Worm (Caenorhabditis elegans) whole organism, late embryonic: ENCODE data around the gene mbl-1.
A peak's percentile ranks its signal among the peaks of the same experiment; 100 is the strongest.

Experiments used
- C08G9.2 ChIP-seq: sonication (generic microtip); optimal IDR thresholded peaks from 2 replicates; lab custom pipeline; 2016; ENCODE audit warnings: mild to moderate bottlenecking, missing genetic modification characterization, moderate library complexity, missing compliant biosample characterization
- C38D4.7 ChIP-seq: fragments of 200-800 bp; sonication (Bioruptor generic); optimal IDR thresholded peaks from 2 replicates; lab custom pipeline; 2018; ENCODE audit warnings: mild to moderate bottlenecking, missing genetic modification characterization, moderate library complexity, missing compliant biosample characterization
- F13H6.1 ChIP-seq: sonication (generic microtip); optimal IDR thresholded peaks from 2 replicates; lab custom pipeline; 2016; ENCODE audit warnings: missing genetic modification characterization, missing compliant biosample characterization
- T23F11.4 ChIP-seq: fragments of 200-800 bp; sonication (Bioruptor generic); optimal IDR thresholded peaks from 2 replicates; lab custom pipeline; 2018; ENCODE audit warnings: mild to moderate bottlenecking, missing genetic modification characterization, missing compliant biosample characterization
- Y22D7AL.16 ChIP-seq: sonication (generic microtip); optimal IDR thresholded peaks from 2 replicates; lab custom pipeline; 2016; ENCODE audit warnings: missing genetic modification characterization, missing compliant biosample characterization
- ama-1 ChIP-seq: fragments of 150-350 bp; optimal IDR thresholded peaks from 2 replicates; lab custom pipeline; 2014
- ceh-14 ChIP-seq: sonication (generic microtip); optimal IDR thresholded peaks from 2 replicates; lab custom pipeline; 2016; ENCODE audit warnings: missing genotype, missing genetic modification characterization, missing compliant biosample characterization
- ceh-18 ChIP-seq: sonication (generic microtip); optimal IDR thresholded peaks from 2 replicates; lab custom pipeline; 2016; ENCODE audit warnings: missing genetic modification characterization, missing compliant biosample characterization
- ceh-2 ChIP-seq: sonication (generic microtip); optimal IDR thresholded peaks from 2 replicates; lab custom pipeline; 2016; ENCODE audit warnings: missing genotype, missing genetic modification characterization, missing compliant biosample characterization
- ceh-24 ChIP-seq: sonication (generic microtip); optimal IDR thresholded peaks from 2 replicates; lab custom pipeline; 2016; ENCODE audit warnings: mild to moderate bottlenecking, missing genetic modification characterization, missing compliant biosample characterization
- ceh-30 ChIP-seq: fragments of 150-350 bp; optimal IDR thresholded peaks from 2 replicates; lab custom pipeline; 2014; ENCODE audit warnings: missing biosample characterization, missing genetic modification characterization
- ceh-34 ChIP-seq: sonication (generic microtip); optimal IDR thresholded peaks from 2 replicates; lab custom pipeline; 2016; ENCODE audit warnings: mild to moderate bottlenecking, missing genetic modification characterization, missing compliant biosample characterization
- ceh-48 ChIP-seq: sonication (generic microtip); optimal IDR thresholded peaks from 2 replicates; lab custom pipeline; 2016; ENCODE audit warnings: missing genetic modification characterization, inconsistent platforms, missing compliant biosample characterization
- ceh-9 ChIP-seq: sonication (generic microtip); optimal IDR thresholded peaks from 2 replicates; lab custom pipeline; 2016; ENCODE audit warnings: mild to moderate bottlenecking, missing genetic modification characterization, inconsistent platforms, missing compliant biosample characterization
- che-1 ChIP-seq: sonication (generic microtip); optimal IDR thresholded peaks from 2 replicates; lab custom pipeline; 2016; ENCODE audit warnings: mild to moderate bottlenecking, missing genetic modification characterization, missing compliant biosample characterization
- dmd-4 ChIP-seq: sonication (generic microtip); optimal IDR thresholded peaks from 2 replicates; lab custom pipeline; 2016; ENCODE audit warnings: borderline replicate concordance, missing genetic modification characterization, missing compliant biosample characterization
- elt-4 ChIP-seq: sonication (generic microtip); optimal IDR thresholded peaks from 2 replicates; lab custom pipeline; 2016; ENCODE audit warnings: missing genetic modification characterization, missing compliant biosample characterization
- ets-4 ChIP-seq: sonication (generic microtip); optimal IDR thresholded peaks from 2 replicates; lab custom pipeline; 2016; ENCODE audit warnings: missing genetic modification characterization, missing compliant biosample characterization
- fax-1 ChIP-seq: sonication (generic microtip); optimal IDR thresholded peaks from 2 replicates; lab custom pipeline; 2016; ENCODE audit warnings: missing genotype, missing genetic modification characterization, missing compliant biosample characterization
- hlh-6 ChIP-seq: sonication (generic microtip); optimal IDR thresholded peaks from 2 replicates; lab custom pipeline; 2016; ENCODE audit warnings: missing genotype, missing genetic modification characterization, missing compliant biosample characterization
- hlh-8 ChIP-seq: sonication (generic microtip); optimal IDR thresholded peaks from 2 replicates; lab custom pipeline; 2016; ENCODE audit warnings: missing genotype, missing genetic modification characterization, missing compliant biosample characterization
- lin-11 ChIP-seq: fragments of 200-800 bp; sonication (Bioruptor generic); optimal IDR thresholded peaks from 2 replicates; lab custom pipeline; 2018; ENCODE audit warnings: mild to moderate bottlenecking, missing genetic modification characterization, missing compliant biosample characterization
- madf-2 ChIP-seq: sonication (generic microtip); optimal IDR thresholded peaks from 2 replicates; lab custom pipeline; 2017; ENCODE audit warnings: missing genetic modification characterization, missing compliant biosample characterization
- mec-3 ChIP-seq: sonication (generic microtip); optimal IDR thresholded peaks from 2 replicates; lab custom pipeline; 2016; ENCODE audit warnings: borderline replicate concordance, missing genetic modification characterization, missing compliant biosample characterization
- nfya-1 ChIP-seq: sonication (generic microtip); optimal IDR thresholded peaks from 2 replicates; lab custom pipeline; 2017; ENCODE audit warnings: missing genetic modification characterization, mild to moderate bottlenecking, missing compliant biosample characterization, antibody characterized with exemption, moderate library complexity
- nhr-232 ChIP-seq: sonication (generic microtip); optimal IDR thresholded peaks from 2 replicates; lab custom pipeline; 2016; ENCODE audit warnings: missing genetic modification characterization, missing compliant biosample characterization
- odd-2 ChIP-seq: sonication (generic microtip); optimal IDR thresholded peaks from 2 replicates; lab custom pipeline; 2017; ENCODE audit warnings: antibody characterized with exemption, mild to moderate bottlenecking, missing genetic modification characterization, missing compliant biosample characterization
- pag-3 ChIP-seq: sonication (generic microtip); optimal IDR thresholded peaks from 2 replicates; lab custom pipeline; 2016; ENCODE audit warnings: missing compliant biosample characterization, missing genetic modification characterization, borderline replicate concordance
- pha-2 ChIP-seq: sonication (generic microtip); optimal IDR thresholded peaks from 2 replicates; lab custom pipeline; 2017; ENCODE audit warnings: mild to moderate bottlenecking, missing genetic modification characterization, missing compliant biosample characterization
- pros-1 ChIP-seq: fragments of 150-350 bp; optimal IDR thresholded peaks from 2 replicates; lab custom pipeline; 2014; ENCODE audit warnings: missing biosample characterization, missing genetic modification reagents, missing genetic modification characterization
- ref-2 ChIP-seq: sonication (generic microtip); optimal IDR thresholded peaks from 2 replicates; lab custom pipeline; 2016; ENCODE audit warnings: missing genetic modification characterization, missing compliant biosample characterization
- rnt-1 ChIP-seq: sonication (generic microtip); optimal IDR thresholded peaks from 2 replicates; lab custom pipeline; 2016; ENCODE audit warnings: missing genetic modification characterization, missing compliant biosample characterization
- sox-4 ChIP-seq: sonication (generic microtip); optimal IDR thresholded peaks from 2 replicates; lab custom pipeline; 2017; ENCODE audit warnings: mild to moderate bottlenecking, missing genetic modification characterization, inconsistent platforms, missing compliant biosample characterization
- syd-9 ChIP-seq: sonication (generic microtip); optimal IDR thresholded peaks from 2 replicates; lab custom pipeline; 2016; ENCODE audit warnings: mild to moderate bottlenecking, missing genetic modification characterization, moderate library complexity, missing compliant biosample characterization
- tbx-7 ChIP-seq: sonication (generic microtip); optimal IDR thresholded peaks from 2 replicates; lab custom pipeline; 2016; ENCODE audit warnings: missing genotype, missing genetic modification characterization, missing compliant biosample characterization
- ttx-3 ChIP-seq: sonication (generic microtip); optimal IDR thresholded peaks from 2 replicates; lab custom pipeline; 2016; ENCODE audit warnings: missing genetic modification reagents, missing genetic modification characterization, missing compliant biosample characterization
- unc-55 ChIP-seq: sonication (generic microtip); optimal IDR thresholded peaks from 2 replicates; lab custom pipeline; 2017; ENCODE audit warnings: missing biosample characterization, missing genetic modification reagents, missing genetic modification characterization

The mbl-1 gene

DNA sequence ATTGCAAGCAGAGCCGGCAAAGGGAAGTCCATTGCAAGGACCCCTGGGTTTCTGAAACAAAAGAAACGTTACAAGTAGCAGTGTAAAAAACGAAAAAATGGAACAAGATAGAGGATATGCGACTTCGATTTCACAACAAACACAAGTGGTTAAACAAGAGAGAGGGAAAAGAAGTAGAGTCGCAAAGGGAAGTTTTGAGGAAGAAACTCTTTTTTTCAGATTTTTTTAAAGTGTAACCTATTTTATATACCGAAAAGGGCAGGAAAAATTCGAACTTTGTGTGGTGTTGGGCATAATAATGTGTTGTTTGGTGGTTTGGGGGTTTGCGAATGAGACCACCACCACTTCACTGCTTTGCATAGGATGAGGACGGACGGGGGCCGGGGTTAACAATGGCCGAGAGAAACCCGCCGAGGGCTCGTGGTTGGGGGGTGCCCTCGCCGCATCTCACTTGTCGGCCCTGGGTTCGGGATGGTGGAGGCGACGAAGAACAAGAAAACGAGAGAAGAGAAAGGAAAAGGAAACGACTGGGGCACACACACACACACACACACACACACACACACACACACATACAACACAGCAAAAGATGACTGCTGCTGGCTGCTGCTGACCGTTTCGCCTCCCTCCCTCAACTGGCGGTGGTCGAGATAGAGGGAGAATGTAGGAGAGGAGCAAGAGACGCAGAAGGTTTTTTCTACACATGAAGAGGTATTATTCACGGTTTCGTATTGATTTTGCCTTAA is 51.9 kb downstream of the mbl-1 start, which contains the start of gene ptrn-1 (continued):
- no peak for TF ChIP-seq dmd-4 (tag; lab: Kevin White, UChicago)
- no peak for TF ChIP-seq ama-1
- peak; percentile 38 for TF ChIP-seq ceh-2
- TF ChIP-seq ceh-14 (tag; lab: Kevin White, UChicago), result peak; percentile 37
- TF ChIP-seq sox-4 (tag; lab: Kevin White, UChicago), result no peak
- no peak for TF ChIP-seq hlh-6 (tag; lab: Kevin White, UChicago)
- peak; percentile 64 for TF ChIP-seq ceh-34
- no peak for TF ChIP-seq ceh-24
- TF ChIP-seq ceh-48, result peak; percentile 21
- TF ChIP-seq hlh-8 (tag; lab: Kevin White, UChicago), result no peak
- no peak for TF ChIP-seq lin-11 (tag; lab: Kevin White, UChicago)
- peak; percentile 55 for TF ChIP-seq syd-9 (tag; lab: Kevin White, UChicago)
- no peak for TF ChIP-seq madf-2 (tag; lab: Kevin White, UChicago)
- TF ChIP-seq odd-2 (tag; lab: Kevin White, UChicago), result no peak
- TF ChIP-seq rnt-1 (tag; lab: Kevin White, UChicago), result peak; percentile 68
- no peak for TF ChIP-seq ets-4
- TF ChIP-seq pag-3 (tag; lab: Kevin White, UChicago), result no peak
- TF ChIP-seq T23F11.4 (GFP tag; lab: Kevin White, UChicago), result peak; percentile 41
- TF ChIP-seq pros-1, result peak; percentile 34
- TF ChIP-seq Y22D7AL.16, result no peak
- TF ChIP-seq fax-1 (tag; lab: Kevin White, UChicago), result no peak
- TF ChIP-seq ceh-18 (tag; lab: Kevin White, UChicago), result peak; percentile 83
- TF ChIP-seq elt-4 (tag; lab: Kevin White, UChicago), result no peak
- TF ChIP-seq ceh-30 (tag; lab: Kevin White, UChicago), result peak; percentile 36
- no peak for TF ChIP-seq nhr-232 (tag; lab: Kevin White, UChicago)
- TF ChIP-seq unc-55 (GFP tag; lab: Kevin White, UChicago), result peak; percentile 56

DNA sequence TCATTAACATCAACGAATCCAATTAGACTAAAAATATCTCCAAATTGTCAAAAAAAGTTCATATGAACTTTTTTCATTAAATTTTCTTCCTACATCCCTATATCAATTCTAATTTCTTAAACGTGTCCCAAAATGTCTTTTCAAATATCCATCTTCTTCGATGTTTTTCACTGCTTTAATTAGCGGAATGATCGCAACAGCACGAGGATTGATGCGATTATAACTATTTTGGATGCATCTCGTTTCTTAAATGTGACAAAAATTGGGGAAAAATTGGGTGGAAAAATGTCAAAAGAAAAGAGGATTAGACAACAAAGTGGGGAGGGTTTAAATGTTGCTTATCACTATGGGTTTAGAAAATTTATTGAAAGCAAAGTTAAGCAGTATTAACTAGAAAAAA is 55.8 kb downstream of the mbl-1 start:
- TF ChIP-seq pha-2 (tag; lab: Kevin White, UChicago) (no peak), C08G9.2 (tag; lab: Kevin White, UChicago) (no peak), ceh-30 (tag; lab: Kevin White, UChicago) (no peak), ceh-9 (tag; lab: Kevin White, UChicago) (no peak), tbx-7 (no peak), ttx-3 (tag; lab: Kevin White, UChicago) (no peak), C38D4.7 (GFP tag; lab: Kevin White, UChicago) (no peak), F13H6.1 (no peak), syd-9 (tag; lab: Kevin White, UChicago) (no peak), lin-11 (tag; lab: Kevin White, UChicago) (no peak), ceh-18 (tag; lab: Kevin White, UChicago) (no peak), che-1 (tag; lab: Kevin White, UChicago) (no peak), nfya-1 (tag; lab: Kevin White, UChicago) (no peak), ref-2 (no peak), hlh-8 (tag; lab: Kevin White, UChicago) (no peak), mec-3 (no peak)

DNA sequence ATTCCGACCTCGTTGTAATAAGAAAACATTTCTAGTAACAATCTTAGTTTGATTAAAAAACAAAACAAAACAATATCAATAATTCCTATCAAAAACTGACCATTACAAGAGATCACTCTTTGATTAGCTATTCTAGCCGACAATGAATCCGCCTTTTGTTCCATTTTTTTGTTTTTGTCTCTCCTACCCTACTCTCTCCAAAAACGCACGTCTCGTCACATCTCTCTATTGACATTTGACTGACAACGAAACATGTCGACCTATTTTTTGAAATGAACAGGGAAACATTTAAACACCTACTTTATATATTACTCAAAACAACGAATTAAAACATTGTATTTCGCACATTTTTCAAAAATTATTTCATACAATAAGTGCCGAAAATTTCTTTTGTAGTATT is 56.4 kb downstream of the mbl-1 start:
- TF ChIP-seq ceh-34, result no peak
- peak; percentile 42 for TF ChIP-seq unc-55 (GFP tag; lab: Kevin White, UChicago)
- TF ChIP-seq, all 69 proteins: peak for 1
